Worm (Caenorhabditis elegans) whole organism, L4 larva: ENCODE measurements around the gene fbxa-127.

Experiments
- Y5F2A.4 ChIP-seq: fragments of 200-800 bp; sonication (Bioruptor generic); optimal IDR thresholded peaks from 2 replicates; lab custom pipeline; 2018; ENCODE audit warnings: mild to moderate bottlenecking, missing genetic modification characterization, missing compliant biosample characterization
- ama-1 ChIP-seq: fragments of 150-350 bp; optimal IDR thresholded peaks from 2 replicates; lab custom pipeline; 2014; ENCODE audit warnings: inconsistent platforms, mixed read lengths
- ces-1 ChIP-seq: fragments of 150-350 bp; sonication (generic microtip); optimal IDR thresholded peaks from 4 replicates; lab custom pipeline; 2014; ENCODE audit warnings: missing biosample characterization, missing genetic modification reagents, missing genetic modification characterization
- daf-12 ChIP-seq: fragments of 150-350 bp; optimal IDR thresholded peaks from 2 replicates; lab custom pipeline; 2014; ENCODE audit warnings: missing biosample characterization, missing genetic modification reagents, missing genetic modification characterization
- lsy-2 ChIP-seq, 2 experiments: fragments of 150-350 bp in 1 of 2; sonication (generic microtip) in 1 of 2; optimal IDR thresholded peaks; 2 replicates each; lab custom pipeline; 2014 to 2017; ENCODE audit warnings: missing biosample characterization in 2 of 2, missing genetic modification characterization in 2 of 2
- nhr-237 ChIP-seq: sonication (generic microtip); optimal IDR thresholded peaks from 2 replicates; lab custom pipeline; 2017; ENCODE audit warnings: missing biosample characterization, missing genetic modification characterization
- nhr-25 ChIP-seq: sonication (generic microtip); optimal IDR thresholded peaks from 2 replicates; lab custom pipeline; 2017; ENCODE audit warnings: missing genetic modification characterization, mild to moderate bottlenecking, missing compliant biosample characterization, antibody characterized with exemption, moderate library complexity, borderline replicate concordance; ENCODE audit not compliant: insufficient read depth
- nhr-76 ChIP-seq: fragments of 150-350 bp; optimal IDR thresholded peaks from 2 replicates; lab custom pipeline; 2014; ENCODE audit warnings: missing biosample characterization, missing genetic modification characterization
- pqm-1 ChIP-seq: sonication (generic microtip); optimal IDR thresholded peaks from 2 replicates; lab custom pipeline; 2017; ENCODE audit warnings: missing biosample characterization, missing genetic modification characterization
- snpc-4 ChIP-seq: fragments of 150-350 bp; optimal IDR thresholded peaks from 2 replicates; lab custom pipeline; 2014; ENCODE audit warnings: missing biosample characterization, missing genetic modification characterization
- tag-97 ChIP-seq: fragments of 200-800 bp; sonication (Bioruptor generic); IDR thresholded peaks from 2 replicates; pipeline ENCODE4 v1.3.6; 2022; ENCODE audit warnings: missing genetic modification characterization, missing compliant biosample characterization
- unc-130 ChIP-seq: sonication (generic microtip); optimal IDR thresholded peaks from 2 replicates; lab custom pipeline; 2016; ENCODE audit warnings: missing genetic modification reagents, missing genetic modification characterization, missing compliant biosample characterization
- ztf-11 ChIP-seq: fragments of 150-350 bp; optimal IDR thresholded peaks from 2 replicates; lab custom pipeline; 2014; ENCODE audit warnings: missing biosample characterization, missing genetic modification characterization

- TF ChIP-seq Y5F2A.4 (GFP tag; lab: Kevin White, UChicago): no peak
- TF ChIP-seq snpc-4: no peak
- TF ChIP-seq ces-1: no peak
- no peak for TF ChIP-seq pqm-1 (tag; lab: Kevin White, UChicago)
- no peak for TF ChIP-seq ztf-11 (tag; lab: Kevin White, UChicago)
- no peak for TF ChIP-seq nhr-25 (tag; lab: Kevin White, UChicago)
- TF ChIP-seq tag-97: no peak
- TF ChIP-seq lsy-2 (tag; optimal IDR thresholded peaks at IDR 0.05; lab: Kevin White, UChicago): no peak
- no peak for TF ChIP-seq nhr-76 (tag; lab: Kevin White, UChicago)
- TF ChIP-seq ama-1 (lab: Kevin White, UChicago): no peak
- no peak for TF ChIP-seq daf-12
- no peak for TF ChIP-seq nhr-237 (tag; lab: Kevin White, UChicago)
- no peak for TF ChIP-seq unc-130 (GFP tag; lab: Kevin White, UChicago)
Observed at ce11 chrV:16716574-16716973, 12.0 kb upstream of the fbxa-127 start, which contains the start of gene srh-137.
